Worm (Caenorhabditis elegans): ENCODE measurements around the gene col-122.

Gene col-122

ce11 chrIV:9527002-9527401, 36.2 kb upstream of the col-122 start:
- TF ChIP-seq fos-1 (tag; optimal IDR thresholded peaks at IDR 0.05) (peak; percentile 5), ama-1 (optimal IDR thresholded peaks at IDR 0.05) (no peak), crh-2 (tag; optimal IDR thresholded peaks at IDR 0.05) (no peak)

- TF ChIP-seq nhr-11 (tag; optimal IDR thresholded peaks at IDR 0.05), result no peak
- no peak for TF ChIP-seq gmeb-1 (tag; optimal IDR thresholded peaks at IDR 0.05)
- no peak for TF ChIP-seq mdl-1 (tag; optimal IDR thresholded peaks at IDR 0.05)
- no peak for TF ChIP-seq unc-55 (GFP tag; optimal IDR thresholded peaks at IDR 0.05)
- TF ChIP-seq sma-3 (GFP tag; optimal IDR thresholded peaks at IDR 0.05), result no peak
- TF ChIP-seq nhr-77 (tag; optimal IDR thresholded peaks at IDR 0.05), result no peak
- no peak for TF ChIP-seq ceh-16 (tag; optimal IDR thresholded peaks at IDR 0.05)
- no peak for TF ChIP-seq unc-62 (GFP tag; optimal IDR thresholded peaks at IDR 0.05)
- TF ChIP-seq skn-1 (tag; optimal IDR thresholded peaks at IDR 0.05), result no peak
- TF ChIP-seq lin-39 (tag; optimal IDR thresholded peaks at IDR 0.05), result no peak
- no peak for TF ChIP-seq mbf-1 (tag; optimal IDR thresholded peaks at IDR 0.05)
These were observed 33.5 kb upstream of the col-122 start, which contains the start of gene elo-7 for ce11 chrIV:9529647-9530046. Gene elo-7, plus strand, starts transcription at chrIV:9529947.

ce11 chrIV:9530768-9531167, 32.4 kb upstream of the col-122 start:
- TF ChIP-seq crh-2 (tag; optimal IDR thresholded peaks at IDR 0.05), result no peak
- no peak for TF ChIP-seq sma-9 (GFP tag; optimal IDR thresholded peaks at IDR 0.05)
- TF ChIP-seq sma-9 (tag; optimal IDR thresholded peaks at IDR 0.05), result no peak
- TF ChIP-seq snpc-4 (tag; optimal IDR thresholded peaks at IDR 0.05), result no peak
- no peak for TF ChIP-seq sem-4 (tag; optimal IDR thresholded peaks at IDR 0.05)
- no peak for TF ChIP-seq fos-1 (tag; optimal IDR thresholded peaks at IDR 0.05)
- no peak for TF ChIP-seq zag-1 (tag; optimal IDR thresholded peaks at IDR 0.05)
- no peak for TF ChIP-seq lin-13 (GFP tag; optimal IDR thresholded peaks at IDR 0.05)
- TF ChIP-seq Y55F3AM.14 (GFP tag; optimal IDR thresholded peaks at IDR 0.05), result no peak

- TF ChIP-seq nhr-77 (tag; optimal IDR thresholded peaks at IDR 0.05) (no peak), lin-11 (tag; optimal IDR thresholded peaks at IDR 0.05) (no peak), peb-1 (tag; optimal IDR thresholded peaks at IDR 0.05) (no peak), ztf-11 (tag; optimal IDR thresholded peaks at IDR 0.05) (no peak), zag-1 (tag; optimal IDR thresholded peaks at IDR 0.05) (no peak), ztf-1 (GFP tag; conservative IDR thresholded peaks at IDR 0.05) (no peak), nhr-23 (tag; optimal IDR thresholded peaks at IDR 0.05) (no peak), lin-39 (tag; optimal IDR thresholded peaks at IDR 0.05) (no peak), alr-1 (tag; optimal IDR thresholded peaks at IDR 0.05) (no peak), mdl-1 (tag; optimal IDR thresholded peaks at IDR 0.05) (no peak), crh-2 (tag; optimal IDR thresholded peaks at IDR 0.05) (no peak), nhr-21 (tag; optimal IDR thresholded peaks at IDR 0.05) (no peak), C34F6.9 (tag; optimal IDR thresholded peaks at IDR 0.05) (no peak), ama-1 (optimal IDR thresholded peaks at IDR 0.05) (no peak), aly-2 (tag; optimal IDR thresholded peaks at IDR 0.05) (no peak), skn-1 (tag; optimal IDR thresholded peaks at IDR 0.05) (no peak), dmd-4 (tag; optimal IDR thresholded peaks at IDR 0.05) (no peak), nhr-10 (tag; optimal IDR thresholded peaks at IDR 0.05) (no peak), nhr-129 (tag; optimal IDR thresholded peaks at IDR 0.05) (no peak), nhr-25 (tag; optimal IDR thresholded peaks at IDR 0.05) (no peak)
These were observed 30.1 kb upstream of the col-122 start, which contains the start of gene F56H11.2 for ce11 chrIV:9533071-9533470. Gene F56H11.2, minus strand, starts transcription at chrIV:9533171.

ce11 chrIV:9534342-9534741, 28.8 kb upstream of the col-122 start:
- TF ChIP-seq nhr-25 (tag; optimal IDR thresholded peaks at IDR 0.05), result peak; percentile 89
- TF ChIP-seq elt-3 (tag; optimal IDR thresholded peaks at IDR 0.05), result no peak
- TF ChIP-seq nhr-21 (tag; optimal IDR thresholded peaks at IDR 0.05), result peak; percentile 41
- TF ChIP-seq lin-13 (GFP tag; optimal IDR thresholded peaks at IDR 0.05), result no peak
- no peak for TF ChIP-seq aly-2 (tag; optimal IDR thresholded peaks at IDR 0.05)
- peak; percentile 9 for TF ChIP-seq F13H6.1 (tag; optimal IDR thresholded peaks at IDR 0.05)
- TF ChIP-seq peb-1 (tag; optimal IDR thresholded peaks at IDR 0.05), result no peak
- no peak for TF ChIP-seq skn-1 (tag; optimal IDR thresholded peaks at IDR 0.05)
- TF ChIP-seq crh-2 (tag; optimal IDR thresholded peaks at IDR 0.05), result peak; percentile 38
- TF ChIP-seq unc-62 (GFP tag; optimal IDR thresholded peaks at IDR 0.05), result no peak
- TF ChIP-seq egl-27 (tag; optimal IDR thresholded peaks at IDR 0.05), result peak; percentile 27
- no peak for TF ChIP-seq alr-1 (tag; optimal IDR thresholded peaks at IDR 0.05)
- TF ChIP-seq ceh-16 (tag; optimal IDR thresholded peaks at IDR 0.05), result peak; percentile 72
- TF ChIP-seq nhr-23 (tag; optimal IDR thresholded peaks at IDR 0.05), result no peak
- TF ChIP-seq elt-1 (tag; optimal IDR thresholded peaks at IDR 0.05), result no peak
- TF ChIP-seq zag-1 (tag; optimal IDR thresholded peaks at IDR 0.05), result no peak
- no peak for TF ChIP-seq ztf-1 (GFP tag; conservative IDR thresholded peaks at IDR 0.05)
- TF ChIP-seq nhr-129 (tag; optimal IDR thresholded peaks at IDR 0.05), result peak; percentile 63
- peak; percentile 67 for TF ChIP-seq blmp-1 (tag; optimal IDR thresholded peaks at IDR 0.05; ENCODE audit: insufficient read depth)
- no peak for TF ChIP-seq R02D3.7 (tag; optimal IDR thresholded peaks at IDR 0.05)
- peak; percentile 9 for TF ChIP-seq fos-1 (tag; optimal IDR thresholded peaks at IDR 0.05)
- no peak for TF ChIP-seq ama-1 (optimal IDR thresholded peaks at IDR 0.05)
- TF ChIP-seq lin-11 (tag; optimal IDR thresholded peaks at IDR 0.05), result no peak
- no peak for TF ChIP-seq ZK546.5 (tag; optimal IDR thresholded peaks at IDR 0.05)
- TF ChIP-seq ztf-4 (tag; optimal IDR thresholded peaks at IDR 0.05), result no peak
- no peak for TF ChIP-seq Y55F3AM.14 (GFP tag; optimal IDR thresholded peaks at IDR 0.05)
- TF ChIP-seq sma-3 (GFP tag; optimal IDR thresholded peaks at IDR 0.05), result peak; percentile 79
- TF ChIP-seq ztf-11 (tag; optimal IDR thresholded peaks at IDR 0.05), result no peak
- peak; percentile 61 for TF ChIP-seq sma-9 (GFP tag; optimal IDR thresholded peaks at IDR 0.05)
- no peak for TF ChIP-seq sma-9 (tag; optimal IDR thresholded peaks at IDR 0.05)
- peak in 1 of 2 experiments; percentile 34 for TF ChIP-seq lsy-2 (tag; optimal IDR thresholded peaks at IDR 0.05)

All from whole organism, L2 larva.